Fruit fly (Drosophila melanogaster) whole organism, embryonic: Measurements from ENCODE around the gene Rpn9.
A peak's percentile ranks its signal among the peaks of the same experiment; 100 is the strongest.

Experiments
- Asciz ChIP-seq: fragments of 200-800 bp; sonication (Bioruptor generic); optimal IDR thresholded peaks from 2 replicates; lab custom pipeline; 2017; ENCODE audit warnings: missing biosample characterization, mild to moderate bottlenecking, missing genetic modification characterization, missing genetic modification reagents
- BEAF-32 ChIP-seq: fragments of 200-800 bp; sonication (Bioruptor generic); optimal IDR thresholded peaks from 3 replicates; lab custom pipeline; 2017; ENCODE audit warnings: missing biosample characterization, missing genetic modification characterization, mild to moderate bottlenecking, moderate library complexity, missing genetic modification reagents
- Bgb ChIP-seq: fragments of 200-800 bp; sonication (Bioruptor generic); IDR thresholded peaks from 2 replicates; pipeline ENCODE4 v1.3.6; 2022; ENCODE audit warnings: missing biosample characterization, missing genetic modification characterization; ENCODE audit not compliant: partially characterized antibody
- CG10366 ChIP-seq: fragments of 200-800 bp; sonication (Bioruptor generic); IDR thresholded peaks from 2 replicates; pipeline ENCODE4 v1.3.6; 2022; ENCODE audit warnings: missing biosample characterization, missing genetic modification characterization
- CG11247 ChIP-seq: fragments of 200-800 bp; sonication (Bioruptor generic); IDR thresholded peaks from 2 replicates; pipeline ENCODE4 v1.3.6; 2022; ENCODE audit warnings: missing biosample characterization, missing genetic modification characterization
- CG11398 ChIP-seq: fragments of 200-800 bp; sonication (Bioruptor generic); optimal IDR thresholded peaks from 2 replicates; lab custom pipeline; 2016; ENCODE audit warnings: missing biosample characterization, missing genetic modification characterization
- CG11696 ChIP-seq: fragments of 200-800 bp; sonication (Bioruptor generic); IDR thresholded peaks from 2 replicates; pipeline ENCODE4 v1.3.6; 2022; ENCODE audit warnings: missing biosample characterization, missing genetic modification characterization
- CG12236 ChIP-seq: fragments of 200-800 bp; sonication (Bioruptor generic); optimal IDR thresholded peaks from 2 replicates; lab custom pipeline; 2016; ENCODE audit warnings: missing biosample characterization, missing genetic modification characterization
- CG12391 ChIP-seq: fragments of 200-800 bp; sonication (Bioruptor generic); optimal IDR thresholded peaks from 3 replicates; lab custom pipeline; 2018; ENCODE audit warnings: missing biosample characterization, mild to moderate bottlenecking, missing genetic modification characterization, moderate library complexity
- CG12659 ChIP-seq: fragments of 200-800 bp; sonication (Bioruptor generic); optimal IDR thresholded peaks from 3 replicates; lab custom pipeline; 2017; ENCODE audit warnings: mild to moderate bottlenecking, missing biosample characterization, missing genetic modification reagents, missing genetic modification characterization
- CG12744 ChIP-seq: fragments of 200-800 bp; sonication (Bioruptor generic); optimal IDR thresholded peaks from 2 replicates; lab custom pipeline; 2016; ENCODE audit warnings: missing biosample characterization, missing genetic modification characterization
- CG13424 ChIP-seq: fragments of 200-800 bp; sonication (Bioruptor generic); optimal IDR thresholded peaks from 2 replicates; lab custom pipeline; 2019; ENCODE audit warnings: missing biosample characterization, mild to moderate bottlenecking, missing genetic modification characterization, moderate library complexity
- CG13775 ChIP-seq: fragments of 200-800 bp; sonication (Bioruptor generic); optimal IDR thresholded peaks from 3 replicates; lab custom pipeline; 2017; ENCODE audit warnings: missing biosample characterization, mild to moderate bottlenecking, missing genetic modification characterization
- CG14860 ChIP-seq: fragments of 200-800 bp; sonication (Bioruptor generic); IDR thresholded peaks from 3 replicates; pipeline ENCODE4 v1.3.6; 2022; ENCODE audit warnings: missing biosample characterization, missing genetic modification characterization; ENCODE audit not compliant: partially characterized antibody
- CG17361 ChIP-seq: fragments of 200-800 bp; sonication (Bioruptor generic); IDR thresholded peaks from 3 replicates; pipeline ENCODE4 v1.3.6; 2022; ENCODE audit warnings: missing biosample characterization, missing genetic modification characterization
- CG1792 ChIP-seq: fragments of 200-800 bp; sonication (Bioruptor generic); optimal IDR thresholded peaks from 2 replicates; lab custom pipeline; 2016; ENCODE audit warnings: missing biosample characterization, missing genetic modification characterization
- CG2129 ChIP-seq: fragments of 200-800 bp; sonication (Bioruptor generic); IDR thresholded peaks from 2 replicates; pipeline ENCODE4 v1.3.6; 2022; ENCODE audit warnings: missing biosample characterization, missing genetic modification characterization; ENCODE audit not compliant: partially characterized antibody
- CG6765 ChIP-seq: fragments of 200-800 bp; sonication (Bioruptor generic); optimal IDR thresholded peaks from 3 replicates; lab custom pipeline; 2017; ENCODE audit warnings: missing biosample characterization, mild to moderate bottlenecking, missing genetic modification characterization
- CG7745 ChIP-seq: fragments of 200-800 bp; sonication (Bioruptor generic); optimal IDR thresholded peaks from 2 replicates; lab custom pipeline; 2018; ENCODE audit warnings: missing biosample characterization, mild to moderate bottlenecking, missing genetic modification characterization, moderate library complexity
- CG8290 ChIP-seq, 3 experiments: fragments of 200-800 bp; sonication (Bioruptor generic); optimal IDR thresholded peaks; 2 replicates each; lab custom pipeline; 2016 to 2019; ENCODE audit warnings: missing biosample characterization in 3 of 3, missing genetic modification characterization in 3 of 3, mild to moderate bottlenecking in 2 of 3, moderate library complexity in 1 of 3
- CG9437 ChIP-seq: fragments of 200-800 bp; sonication (Bioruptor generic); optimal IDR thresholded peaks from 2 replicates; lab custom pipeline; 2018; ENCODE audit warnings: missing biosample characterization, mild to moderate bottlenecking, missing genetic modification characterization
- CG9609 ChIP-seq: fragments of 200-800 bp; sonication (Bioruptor generic); optimal IDR thresholded peaks from 3 replicates; lab custom pipeline; 2016; ENCODE audit warnings: missing biosample characterization, missing genetic modification characterization
- CTCF ChIP-seq: fragments of 200-800 bp; sonication (Bioruptor generic); optimal IDR thresholded peaks from 2 replicates; lab custom pipeline; 2017; ENCODE audit warnings: missing biosample characterization, mild to moderate bottlenecking, missing genetic modification characterization, moderate library complexity
- Dek ChIP-seq: fragments of 200-800 bp; sonication (Bioruptor generic); optimal IDR thresholded peaks from 3 replicates; lab custom pipeline; 2019; ENCODE audit warnings: missing biosample characterization, mild to moderate bottlenecking, missing genetic modification characterization, moderate library complexity
- Dip2 ChIP-seq: fragments of 200-800 bp; sonication (Bioruptor generic); IDR thresholded peaks from 2 replicates; pipeline ENCODE4 v1.3.6; 2022; ENCODE audit warnings: missing biosample characterization, missing genetic modification characterization
- Dll ChIP-seq: fragments of 200-800 bp; sonication (Bioruptor generic); IDR thresholded peaks from 4 replicates; pipeline ENCODE4 v1.3.6; 2022; ENCODE audit warnings: missing biosample characterization, missing genetic modification characterization; ENCODE audit not compliant: partially characterized antibody
- Eip74EF ChIP-seq, 2 experiments: fragments of 200-800 bp in 1 of 2; fragments of >200 bp in 1 of 2; sonication (Bioruptor generic) in 1 of 2; optimal IDR thresholded peaks; 2 replicates each; lab custom pipeline; 2017 to 2019; ENCODE audit warnings: missing biosample characterization in 2 of 2, missing genetic modification characterization in 2 of 2, mild to moderate bottlenecking in 1 of 2, moderate library complexity in 1 of 2
- Fer3 ChIP-seq: fragments of 200-800 bp; sonication (Bioruptor generic); optimal IDR thresholded peaks from 2 replicates; lab custom pipeline; 2018; ENCODE audit warnings: missing biosample characterization, mild to moderate bottlenecking, missing genetic modification characterization, moderate library complexity
- HLH4C ChIP-seq: fragments of 200-800 bp; sonication (Bioruptor generic); IDR thresholded peaks from 3 replicates; pipeline ENCODE4 v1.3.6; 2022; ENCODE audit warnings: missing biosample characterization, missing genetic modification characterization; ENCODE audit not compliant: partially characterized antibody
- MTF-1 ChIP-seq: fragments of 200-800 bp; sonication (Bioruptor generic); optimal IDR thresholded peaks from 2 replicates; lab custom pipeline; 2018; ENCODE audit warnings: missing biosample characterization, mild to moderate bottlenecking, missing genetic modification characterization, borderline replicate concordance
- Mad ChIP-seq: fragments of 200-800 bp; sonication (Bioruptor generic); optimal IDR thresholded peaks from 2 replicates; lab custom pipeline; 2016; ENCODE audit warnings: missing biosample characterization, missing genetic modification characterization
- NC2α ChIP-seq: fragments of 200-800 bp; sonication (Bioruptor generic); optimal IDR thresholded peaks from 2 replicates; lab custom pipeline; 2016; ENCODE audit warnings: missing biosample characterization, missing genetic modification characterization
- NC2β ChIP-seq: fragments of 200-800 bp; sonication (Bioruptor generic); optimal IDR thresholded peaks from 2 replicates; lab custom pipeline; 2016; ENCODE audit warnings: missing biosample characterization, missing genetic modification characterization
- Xbp1 ChIP-seq: fragments of 200-800 bp; sonication (Bioruptor generic); optimal IDR thresholded peaks from 3 replicates; lab custom pipeline; 2016; ENCODE audit warnings: missing biosample characterization, mild to moderate bottlenecking, missing genetic modification characterization
- aop ChIP-seq: fragments of 200-800 bp; sonication (Bioruptor generic); IDR thresholded peaks from 2 replicates; pipeline ENCODE4 v1.3.6; 2022; ENCODE audit warnings: missing biosample characterization, missing genetic modification characterization
- bbx ChIP-seq: fragments of 200-800 bp; sonication (Bioruptor generic); IDR thresholded peaks from 2 replicates; pipeline ENCODE4 v1.3.6; 2022; ENCODE audit warnings: missing biosample characterization, missing genetic modification characterization; ENCODE audit not compliant: partially characterized antibody
- cas ChIP-seq: fragments of 200-800 bp; sonication (Bioruptor generic); IDR thresholded peaks from 2 replicates; pipeline ENCODE4 v1.3.6; 2022; ENCODE audit warnings: missing biosample characterization, missing genetic modification characterization
- exex ChIP-seq: fragments of 200-800 bp; sonication (Bioruptor generic); optimal IDR thresholded peaks from 4 replicates; lab custom pipeline; 2018; ENCODE audit warnings: missing biosample characterization, mild to moderate bottlenecking, missing genetic modification characterization, moderate library complexity
- gce ChIP-seq: fragments of 200-800 bp; sonication (Bioruptor generic); IDR thresholded peaks from 3 replicates; pipeline ENCODE4 v1.3.6; 2022; ENCODE audit warnings: missing biosample characterization, missing genetic modification characterization
- gro ChIP-seq: fragments of 200-800 bp; sonication (Bioruptor generic); optimal IDR thresholded peaks from 2 replicates; lab custom pipeline; 2016; ENCODE audit warnings: missing biosample characterization, missing genetic modification characterization
- jigr1 ChIP-seq: fragments of 200-800 bp; sonication (Bioruptor generic); IDR thresholded peaks from 3 replicates; pipeline ENCODE4 v1.3.6; 2022; ENCODE audit warnings: missing biosample characterization, missing genetic modification characterization
- knrl ChIP-seq: fragments of 200-800 bp; sonication (Bioruptor generic); IDR thresholded peaks from 3 replicates; pipeline ENCODE4 v1.3.6; 2022; ENCODE audit warnings: missing biosample characterization, missing genetic modification characterization; ENCODE audit not compliant: partially characterized antibody
- mam ChIP-seq: fragments of 200-800 bp; sonication (Bioruptor generic); optimal IDR thresholded peaks from 3 replicates; lab custom pipeline; 2016; ENCODE audit warnings: missing biosample characterization, missing genetic modification characterization
- pb ChIP-seq: fragments of 200-800 bp; sonication (Bioruptor generic); optimal IDR thresholded peaks from 3 replicates; lab custom pipeline; 2016; ENCODE audit warnings: missing biosample characterization, missing genetic modification characterization
- pita ChIP-seq: fragments of 200-800 bp; sonication (Bioruptor generic); optimal IDR thresholded peaks from 2 replicates; lab custom pipeline; 2017; ENCODE audit warnings: missing biosample characterization, mild to moderate bottlenecking, missing genetic modification characterization
- scrt ChIP-seq: fragments of 200-800 bp; sonication (Bioruptor generic); optimal IDR thresholded peaks from 2 replicates; lab custom pipeline; 2018; ENCODE audit warnings: missing biosample characterization, mild to moderate bottlenecking, missing genetic modification characterization, moderate library complexity
- seq ChIP-seq: fragments of 200-800 bp; sonication (Bioruptor generic); IDR thresholded peaks from 2 replicates; pipeline ENCODE4 v1.3.6; 2022; ENCODE audit warnings: missing biosample characterization, missing genetic modification characterization
- sima ChIP-seq: fragments of 200-800 bp; sonication (Bioruptor generic); optimal IDR thresholded peaks from 2 replicates; lab custom pipeline; 2016; ENCODE audit warnings: missing biosample characterization, missing genetic modification characterization
- zf30C ChIP-seq: fragments of 200-800 bp; sonication (Bioruptor generic); optimal IDR thresholded peaks from 3 replicates; lab custom pipeline; 2018; ENCODE audit warnings: missing biosample characterization, mild to moderate bottlenecking, missing genetic modification characterization

Rpn9 gene

dm6 chr3R:23722680-23723372 lies 10.4 kb downstream of the Rpn9 start, which contains the start of gene CG10365 (continued):
- TF ChIP-seq CG14860 (GFP tag; lab: Robert Waterston, UW), result no peak
- peak; percentile 58 for TF ChIP-seq MTF-1 (GFP tag; lab: Kevin White, UChicago)
- TF ChIP-seq scrt, result peak; percentile 81
- TF ChIP-seq Dll, result no peak
- TF ChIP-seq gce, result peak; percentile 87; the same call in 2 of the 3 replicates
- peak; percentile 67 for TF ChIP-seq seq (GFP tag; lab: Robert Waterston, UW)
- TF ChIP-seq BEAF-32, result no peak
- no peak for TF ChIP-seq sima (GFP tag; lab: Kevin White, UChicago)
- no peak for TF ChIP-seq CG2129 (GFP tag; lab: Robert Waterston, UW)
- no peak for TF ChIP-seq knrl (GFP tag; lab: Robert Waterston, UW)
- peak; percentile 93 for TF ChIP-seq CG12659 (GFP tag; lab: Kevin White, UChicago)
- TF ChIP-seq CG13424 (tag; lab: Kevin White, UChicago), result peak; percentile 92
- TF ChIP-seq mam, result no peak
- TF ChIP-seq CG11398 (GFP tag; lab: Kevin White, UChicago), result no peak
- TF ChIP-seq zf30C, result peak; percentile 59
- no peak for TF ChIP-seq CG9609 (GFP tag; lab: Kevin White, UChicago)
- no peak for TF ChIP-seq NC2β (GFP tag; lab: Kevin White, UChicago)
- TF ChIP-seq CG12236 (GFP tag; lab: Kevin White, UChicago), result no peak
- no peak for TF ChIP-seq gro
- 0 out of 2 replicates have a peak, but pooled peaks have one; percentile 13 for TF ChIP-seq bbx (GFP tag; lab: Robert Waterston, UW)
- peak; percentile 26 for TF ChIP-seq CG8290 (GFP tag; optimal IDR thresholded peaks at IDR 0.05; lab: Kevin White, UChicago)
- no peak for TF ChIP-seq CG8290 (tag; optimal IDR thresholded peaks at IDR 0.05; lab: Kevin White, UChicago)
- TF ChIP-seq Mad (GFP tag; lab: Kevin White, UChicago), result no peak
- TF ChIP-seq exex (tag; lab: Kevin White, UChicago), result peak; percentile 66
- TF ChIP-seq CG7745 (tag; lab: Kevin White, UChicago), result no peak

- TF ChIP-seq CTCF (GFP tag; lab: Kevin White, UChicago) (peak; percentile 98), CG10366 (GFP tag; lab: Robert Waterston, UW) (no peak), pb (GFP tag; lab: Kevin White, UChicago) (no peak), pita (GFP tag; lab: Kevin White, UChicago) (peak; percentile 17), CG17361 (GFP tag; lab: Robert Waterston, UW) (peak; percentile 29; the same call in 1 of the 3 replicates), HLH4C (GFP tag; lab: Robert Waterston, UW) (no peak), CG12744 (GFP tag; lab: Kevin White, UChicago) (no peak), CG13775 (GFP tag; lab: Kevin White, UChicago) (peak; percentile 3), jigr1 (peak; percentile 48; the same call in 1 of the 3 replicates), CG6765 (GFP tag; lab: Kevin White, UChicago) (no peak), cas (GFP tag; lab: Robert Waterston, UW) (no peak), NC2α (GFP tag; lab: Kevin White, UChicago) (no peak), Dip2 (GFP tag; lab: Robert Waterston, UW) (peak; percentile 98), CG11696 (no peak), Asciz (GFP tag; lab: Kevin White, UChicago) (peak; percentile 2), aop (GFP tag; lab: Robert Waterston, UW) (no peak), Bgb (GFP tag; lab: Robert Waterston, UW) (peak; percentile 42; the same call in 1 of the 2 replicates), Xbp1 (GFP tag; lab: Kevin White, UChicago) (peak; percentile 55), CG11247 (GFP tag; lab: Robert Waterston, UW) (no peak), CG1792 (GFP tag; lab: Kevin White, UChicago) (no peak), CG9437 (no peak), Fer3 (tag; lab: Kevin White, UChicago) (peak; percentile 27), Dek (tag; lab: Kevin White, UChicago) (peak; percentile 83), Eip74EF (GFP tag; optimal IDR thresholded peaks at IDR 0.05; lab: Kevin White, UChicago) (no peak), CG12391 (tag; lab: Kevin White, UChicago) (peak; percentile 43)
These were observed 11.3 kb downstream of the Rpn9 start for dm6 chr3R:23721936-23722335.
